Fruit fly (Drosophila melanogaster) whole organism, embryonic: ENCODE measurements around the gene gro.

ENCODE experiments used
- Bteb2 ChIP-seq: fragments of 200-800 bp; sonication (Bioruptor generic); optimal IDR thresholded peaks from 2 replicates; lab custom pipeline; 2016; ENCODE audit warnings: missing biosample characterization, missing genetic modification characterization
- C15 ChIP-seq: fragments of 200-800 bp; sonication (Bioruptor generic); IDR thresholded peaks from 3 replicates; pipeline ENCODE4 v1.3.6; 2022; ENCODE audit warnings: missing biosample characterization, missing genetic modification characterization
- CG13287 ChIP-seq: fragments of 200-800 bp; sonication (Bioruptor generic); IDR thresholded peaks from 2 replicates; pipeline ENCODE4 v1.3.6; 2022; ENCODE audit warnings: missing biosample characterization, missing genetic modification characterization; ENCODE audit not compliant: partially characterized antibody
- CG13624 ChIP-seq: fragments of 200-800 bp; sonication (Bioruptor generic); optimal IDR thresholded peaks from 2 replicates; lab custom pipeline; 2016; ENCODE audit warnings: missing biosample characterization, missing genetic modification characterization
- CG14014 ChIP-seq: fragments of 200-800 bp; sonication (Bioruptor generic); IDR thresholded peaks from 2 replicates; pipeline ENCODE4 v1.3.6; 2022; ENCODE audit warnings: missing biosample characterization, missing genetic modification characterization
- CG1529 ChIP-seq: fragments of 200-800 bp; sonication (Bioruptor generic); optimal IDR thresholded peaks from 3 replicates; lab custom pipeline; 2018; ENCODE audit warnings: missing biosample characterization, missing genetic modification characterization
- CG16813 ChIP-seq: fragments of 200-800 bp; sonication (Bioruptor generic); IDR thresholded peaks from 3 replicates; pipeline ENCODE4 v1.3.6; 2022; ENCODE audit warnings: missing biosample characterization, missing genetic modification characterization; ENCODE audit not compliant: partially characterized antibody
- CG17829 ChIP-seq: fragments of 200-800 bp; optimal IDR thresholded peaks from 2 replicates; lab custom pipeline; 2019; ENCODE audit warnings: missing biosample characterization, mild to moderate bottlenecking, missing genetic modification characterization, moderate library complexity
- CG17912 ChIP-seq: fragments of 200-800 bp; sonication (Bioruptor generic); optimal IDR thresholded peaks from 2 replicates; lab custom pipeline; 2018; ENCODE audit warnings: missing biosample characterization, mild to moderate bottlenecking, missing genetic modification characterization
- CG18011 ChIP-seq: fragments of 200-800 bp; sonication (Bioruptor generic); optimal IDR thresholded peaks from 2 replicates; lab custom pipeline; 2017; ENCODE audit warnings: missing biosample characterization, missing genetic modification characterization, mild to moderate bottlenecking, moderate library complexity, missing genotype
- CG18764 ChIP-seq: fragments of 200-800 bp; sonication (Bioruptor generic); optimal IDR thresholded peaks from 3 replicates; lab custom pipeline; 2016; ENCODE audit warnings: missing biosample characterization, missing genetic modification characterization
- CG2678 ChIP-seq: fragments of 200-800 bp; sonication (Bioruptor generic); optimal IDR thresholded peaks from 3 replicates; lab custom pipeline; 2019; ENCODE audit warnings: missing biosample characterization, mild to moderate bottlenecking, missing genetic modification characterization, moderate library complexity
- CG30403 ChIP-seq: fragments of 200-800 bp; sonication (Bioruptor generic); optimal IDR thresholded peaks from 3 replicates; lab custom pipeline; 2016; ENCODE audit warnings: missing biosample characterization, missing genetic modification characterization
- CG30431 ChIP-seq: fragments of 200-800 bp; sonication (Bioruptor generic); optimal IDR thresholded peaks from 2 replicates; lab custom pipeline; 2017; ENCODE audit warnings: missing biosample characterization, missing genetic modification characterization
- CG31388 ChIP-seq: fragments of 200-800 bp; sonication (Bioruptor generic); optimal IDR thresholded peaks from 2 replicates; lab custom pipeline; 2016; ENCODE audit warnings: missing biosample characterization, missing genetic modification characterization
- CG4404 ChIP-seq: fragments of 200-800 bp; sonication (Bioruptor generic); IDR thresholded peaks from 2 replicates; pipeline ENCODE4 v1.3.6; 2022; ENCODE audit warnings: missing biosample characterization, missing genetic modification characterization
- CG4730 ChIP-seq: fragments of 200-800 bp; sonication (Bioruptor generic); IDR thresholded peaks from 2 replicates; pipeline ENCODE4 v1.3.6; 2022; ENCODE audit warnings: missing biosample characterization, missing genetic modification characterization
- CG8388 ChIP-seq: fragments of 200-800 bp; sonication (Bioruptor generic); optimal IDR thresholded peaks from 2 replicates; lab custom pipeline; 2019; ENCODE audit warnings: missing biosample characterization, mild to moderate bottlenecking, missing genetic modification characterization, moderate library complexity
- CG8924 ChIP-seq: fragments of 200-800 bp; optimal IDR thresholded peaks from 3 replicates; lab custom pipeline; 2019; ENCODE audit warnings: missing biosample characterization, mild to moderate bottlenecking, missing genetic modification characterization, moderate library complexity
- CHES-1-like ChIP-seq: fragments of 200-800 bp; sonication (Bioruptor generic); optimal IDR thresholded peaks from 2 replicates; lab custom pipeline; 2016; ENCODE audit warnings: missing biosample characterization, missing genetic modification characterization
- D19B ChIP-seq: fragments of 200-800 bp; sonication (Bioruptor generic); optimal IDR thresholded peaks from 2 replicates; lab custom pipeline; 2017; ENCODE audit warnings: missing biosample characterization, mild to moderate bottlenecking, missing genetic modification characterization
- Doc2 ChIP-seq: fragments of 200-800 bp; sonication (Bioruptor generic); IDR thresholded peaks from 2 replicates; pipeline ENCODE4 v1.3.6; 2022; ENCODE audit warnings: missing biosample characterization, missing genetic modification characterization
- Dref ChIP-seq: fragments of 200-800 bp; sonication (Bioruptor generic); IDR thresholded peaks from 2 replicates; pipeline ENCODE4 v1.3.6; 2022; ENCODE audit warnings: missing biosample characterization, missing genetic modification characterization
- Ets97D ChIP-seq: fragments of 200-800 bp; sonication (Bioruptor generic); optimal IDR thresholded peaks from 3 replicates; lab custom pipeline; 2016; ENCODE audit warnings: missing biosample characterization, missing genetic modification characterization
- HLH54F ChIP-seq: fragments of 200-800 bp; sonication (Bioruptor generic); optimal IDR thresholded peaks from 3 replicates; lab custom pipeline; 2016; ENCODE audit warnings: missing biosample characterization, missing genetic modification characterization
- Hey ChIP-seq: fragments of 200-800 bp; sonication (Bioruptor generic); optimal IDR thresholded peaks from 3 replicates; lab custom pipeline; 2018; ENCODE audit warnings: missing biosample characterization, mild to moderate bottlenecking, missing genetic modification characterization
- Hsf ChIP-seq: fragments of 200-800 bp; sonication (Bioruptor generic); optimal IDR thresholded peaks from 3 replicates; lab custom pipeline; 2016; ENCODE audit warnings: missing biosample characterization, missing genetic modification characterization
- Lhr ChIP-seq: fragments of 200-800 bp; sonication (Bioruptor generic); optimal IDR thresholded peaks from 3 replicates; lab custom pipeline; 2017; ENCODE audit warnings: mild to moderate bottlenecking, missing biosample characterization, missing genetic modification reagents, missing genetic modification characterization
- Lim3 ChIP-seq: fragments of 200-800 bp; sonication (Bioruptor generic); IDR thresholded peaks from 2 replicates; pipeline ENCODE4 v1.3.6; 2022; ENCODE audit warnings: missing biosample characterization, missing genetic modification characterization
- MBD-R2 ChIP-seq: fragments of 200-800 bp; sonication (Bioruptor generic); IDR thresholded peaks from 2 replicates; pipeline ENCODE4 v1.3.6; 2022; ENCODE audit warnings: missing biosample characterization, missing genetic modification characterization
- Max ChIP-seq: fragments of 200-800 bp; sonication (Bioruptor generic); optimal IDR thresholded peaks from 2 replicates; lab custom pipeline; 2016; ENCODE audit warnings: missing biosample characterization, mild to moderate bottlenecking, missing genetic modification characterization
- NC2α ChIP-seq: fragments of 200-800 bp; sonication (Bioruptor generic); optimal IDR thresholded peaks from 2 replicates; lab custom pipeline; 2016; ENCODE audit warnings: missing biosample characterization, missing genetic modification characterization
- NFAT ChIP-seq: fragments of 200-800 bp; sonication (Bioruptor generic); IDR thresholded peaks from 2 replicates; pipeline ENCODE4 v1.3.6; 2022; ENCODE audit warnings: missing biosample characterization, missing genetic modification characterization
- Optix ChIP-seq: fragments of 200-800 bp; sonication (Bioruptor generic); IDR thresholded peaks from 3 replicates; pipeline ENCODE4 v1.3.6; 2022; ENCODE audit warnings: missing biosample characterization, missing genetic modification characterization
- Taf1 ChIP-seq: fragments of 200-800 bp; sonication (Bioruptor generic); IDR thresholded peaks from 2 replicates; pipeline ENCODE4 v1.3.6; 2022; ENCODE audit warnings: missing biosample characterization, missing genetic modification characterization
- ab ChIP-seq: fragments of 200-800 bp; sonication (Bioruptor generic); optimal IDR thresholded peaks from 2 replicates; lab custom pipeline; 2016; ENCODE audit warnings: missing biosample characterization, missing genetic modification characterization
- bsh ChIP-seq, 2 experiments: fragments of 200-800 bp; sonication (Bioruptor generic); optimal IDR thresholded peaks; 2 replicates each; lab custom pipeline; 2017 to 2018; ENCODE audit warnings: mild to moderate bottlenecking in 2 of 2, missing biosample characterization in 2 of 2, missing genetic modification characterization in 2 of 2, moderate library complexity in 1 of 2
- cad ChIP-seq: fragments of >200 bp; optimal IDR thresholded peaks from 2 replicates; lab custom pipeline; 2017; ENCODE audit warnings: missing biosample characterization, missing genetic modification characterization
- cato ChIP-seq: fragments of 200-800 bp; sonication (Bioruptor generic); optimal IDR thresholded peaks from 2 replicates; lab custom pipeline; 2016; ENCODE audit warnings: missing biosample characterization, missing genetic modification characterization, borderline replicate concordance
- chn ChIP-seq: fragments of 200-800 bp; sonication (Bioruptor generic); optimal IDR thresholded peaks from 2 replicates; lab custom pipeline; 2016; ENCODE audit warnings: missing biosample characterization, missing genetic modification characterization
- crc ChIP-seq: fragments of 200-800 bp; sonication (Bioruptor generic); optimal IDR thresholded peaks from 2 replicates; lab custom pipeline; 2016; ENCODE audit warnings: missing biosample characterization, missing genetic modification characterization
- crp ChIP-seq, 2 experiments: fragments of 200-800 bp; sonication (Bioruptor generic); optimal IDR thresholded peaks; 2 replicates in 1 of 2; 3 replicates in 1 of 2; lab custom pipeline; 2017; ENCODE audit warnings: missing biosample characterization in 2 of 2, missing genetic modification characterization in 2 of 2, mild to moderate bottlenecking in 1 of 2, moderate library complexity in 1 of 2
- gcm2 ChIP-seq: fragments of 200-800 bp; sonication (Bioruptor generic); optimal IDR thresholded peaks from 2 replicates; lab custom pipeline; 2016; ENCODE audit warnings: missing biosample characterization, missing genetic modification characterization
- gro ChIP-seq: fragments of 200-800 bp; sonication (Bioruptor generic); optimal IDR thresholded peaks from 2 replicates; lab custom pipeline; 2016; ENCODE audit warnings: missing biosample characterization, missing genetic modification characterization
- her ChIP-seq: fragments of 200-800 bp; sonication (Bioruptor generic); optimal IDR thresholded peaks from 2 replicates; lab custom pipeline; 2016; ENCODE audit warnings: missing biosample characterization, missing genetic modification characterization
- lov ChIP-seq, 2 experiments: fragments of 200-800 bp in 1 of 2; fragments of >200 bp in 1 of 2; sonication (Bioruptor generic) in 1 of 2; IDR thresholded peaks in 1 of 2; optimal IDR thresholded peaks in 1 of 2; 2 replicates in 1 of 2; 3 replicates in 1 of 2; pipeline versions ENCODE4 v1.3.6 to Lab custom; 2017 to 2022; ENCODE audit warnings: missing biosample characterization in 1 of 2, missing genetic modification characterization in 1 of 2
- pros ChIP-seq: fragments of 200-800 bp; sonication (Bioruptor generic); optimal IDR thresholded peaks from 3 replicates; lab custom pipeline; 2019; ENCODE audit warnings: missing biosample characterization, mild to moderate bottlenecking, missing genetic modification characterization, moderate library complexity
- rib ChIP-seq: fragments of 200-800 bp; sonication (Bioruptor generic); IDR thresholded peaks from 2 replicates; pipeline ENCODE4 v1.3.6; 2022; ENCODE audit warnings: missing biosample characterization, missing genetic modification characterization
- run ChIP-seq: fragments of 200-800 bp; sonication (Bioruptor generic); optimal IDR thresholded peaks from 3 replicates; lab custom pipeline; 2018; ENCODE audit warnings: missing biosample characterization, mild to moderate bottlenecking, missing genetic modification characterization
- toy ChIP-seq: fragments of 200-800 bp; sonication (Bioruptor generic); IDR thresholded peaks from 2 replicates; pipeline ENCODE4 v1.3.6; 2022; ENCODE audit warnings: missing biosample characterization, missing genetic modification characterization

Gene gro

dm6 chr3R:25997068-25997714, 44.3 kb upstream of the gro start (continued):
- no peak for TF ChIP-seq ab (GFP tag; lab: Kevin White, UChicago)
- no peak for TF ChIP-seq Doc2 (GFP tag; lab: Robert Waterston, UW)
- TF ChIP-seq CG17829 (tag; lab: Kevin White, UChicago) = peak; percentile 97
- TF ChIP-seq CG1529 (GFP tag; lab: Kevin White, UChicago) = peak; percentile 83
- TF ChIP-seq CG4404 (GFP tag; lab: Robert Waterston, UW) = peak; percentile 88
- no peak for TF ChIP-seq C15 (GFP tag; lab: Robert Waterston, UW)
- TF ChIP-seq MBD-R2 (GFP tag; lab: Robert Waterston, UW) = no peak
- TF ChIP-seq CG31388 (GFP tag; lab: Kevin White, UChicago) = no peak
- TF ChIP-seq NFAT (GFP tag; lab: Robert Waterston, UW) = no peak
- TF ChIP-seq CG16813 (GFP tag; lab: Robert Waterston, UW) = no peak
- TF ChIP-seq CG17912 = no peak
- TF ChIP-seq Dref (GFP tag; lab: Robert Waterston, UW) = no peak
- TF ChIP-seq HLH54F (GFP tag; lab: Kevin White, UChicago) = no peak
- no peak for TF ChIP-seq her (GFP tag; lab: Kevin White, UChicago)
- peak in 1 of 2 experiments; percentile 4 for TF ChIP-seq crp (GFP tag; optimal IDR thresholded peaks at IDR 0.05; lab: Kevin White, UChicago)
- no peak for TF ChIP-seq D19B
- TF ChIP-seq Hey (tag; lab: Kevin White, UChicago) = no peak
- no peak for TF ChIP-seq gro (GFP tag; lab: Kevin White, UChicago)
- TF ChIP-seq CG4730 (GFP tag; lab: Robert Waterston, UW) = peak; percentile 42
- peak; percentile 95 for TF ChIP-seq CG8924
- peak; percentile 73 for TF ChIP-seq Max (GFP tag; lab: Kevin White, UChicago)
- peak; percentile 94 for TF ChIP-seq bsh (GFP tag; optimal IDR thresholded peaks at IDR 0.05; lab: Kevin White, UChicago)
- peak; percentile 33 for TF ChIP-seq Hsf (GFP tag; lab: Kevin White, UChicago)
- no peak for TF ChIP-seq toy
- TF ChIP-seq cato (GFP tag; lab: Kevin White, UChicago) = peak; percentile 60
- peak; percentile 70 for TF ChIP-seq CG2678
- peak; percentile 86 for TF ChIP-seq CG30431 (GFP tag; lab: Kevin White, UChicago)
- TF ChIP-seq Ets97D (GFP tag; lab: Kevin White, UChicago) = no peak
- peak; percentile 85 for TF ChIP-seq CG8388 (GFP tag; lab: Kevin White, UChicago)
- no peak for TF ChIP-seq lov (optimal IDR thresholded peaks at IDR 0.05; lab: Kevin White, UChicago)
- TF ChIP-seq lov (GFP tag; IDR thresholded peaks at IDR 0.05; lab: Robert Waterston, UW) = peak; percentile 77; the same call in 2 of the 3 replicates
- TF ChIP-seq run = peak; percentile 23
- TF ChIP-seq pros (GFP tag; lab: Kevin White, UChicago) = no peak
- no peak for TF ChIP-seq Lim3 (GFP tag; lab: Robert Waterston, UW)
- no peak for TF ChIP-seq CG13624 (GFP tag; lab: Kevin White, UChicago)
- TF ChIP-seq Optix (GFP tag; lab: Robert Waterston, UW) = no peak
- TF ChIP-seq CG30403 (GFP tag; lab: Kevin White, UChicago) = peak; percentile 59
- TF ChIP-seq cad (GFP tag; lab: Kevin White, UChicago) = no peak
- TF ChIP-seq CG18764 (GFP tag; lab: Kevin White, UChicago) = peak; percentile 54
- TF ChIP-seq Lhr (GFP tag; lab: Kevin White, UChicago) = peak; percentile 57
- TF ChIP-seq chn = peak; percentile 28
- TF ChIP-seq rib = no peak
- TF ChIP-seq NC2α (GFP tag; lab: Kevin White, UChicago) = no peak
- TF ChIP-seq Taf1 (GFP tag; lab: Robert Waterston, UW) = no peak
- no peak for TF ChIP-seq CHES-1-like (GFP tag; lab: Kevin White, UChicago)
- TF ChIP-seq gcm2 (GFP tag; lab: Kevin White, UChicago) = no peak
- no peak for TF ChIP-seq CG14014 (GFP tag; lab: Robert Waterston, UW)
- no peak for TF ChIP-seq CG13287 (GFP tag; lab: Robert Waterston, UW)
- no peak for TF ChIP-seq crc (GFP tag; lab: Kevin White, UChicago)
- TF ChIP-seq CG18011 (GFP tag; lab: Kevin White, UChicago) = no peak
- no peak for TF ChIP-seq Bteb2 (GFP tag; lab: Kevin White, UChicago)
